Fruit fly (Drosophila melanogaster) whole organism, embryonic: ENCODE data around the gene Pep.
A peak's percentile ranks its signal among the peaks of the same experiment; 100 is the strongest.

Experiments
- BEAF-32 ChIP-seq: fragments of 200-800 bp; sonication (Bioruptor generic); optimal IDR thresholded peaks from 3 replicates; lab custom pipeline; 2017; ENCODE audit warnings: missing biosample characterization, missing genetic modification characterization, mild to moderate bottlenecking, moderate library complexity, missing genetic modification reagents
- BtbVII ChIP-seq: fragments of 200-800 bp; sonication (Bioruptor generic); optimal IDR thresholded peaks from 3 replicates; lab custom pipeline; 2017; ENCODE audit warnings: missing biosample characterization, mild to moderate bottlenecking, missing genetic modification characterization
- CG10147 ChIP-seq: fragments of 200-800 bp; sonication (Bioruptor generic); optimal IDR thresholded peaks from 2 replicates; lab custom pipeline; 2019; ENCODE audit warnings: missing biosample characterization, mild to moderate bottlenecking, missing genetic modification characterization, moderate library complexity
- CG1024 ChIP-seq: fragments of 200-800 bp; sonication (Bioruptor generic); IDR thresholded peaks from 2 replicates; pipeline ENCODE4 v1.3.6; 2022; ENCODE audit warnings: missing biosample characterization, missing genetic modification characterization
- CG10462 ChIP-seq: fragments of 200-800 bp; sonication (Bioruptor generic); optimal IDR thresholded peaks from 2 replicates; lab custom pipeline; 2016; ENCODE audit warnings: missing biosample characterization, missing genetic modification characterization
- CG11456 ChIP-seq: fragments of 200-800 bp; sonication (Bioruptor generic); IDR thresholded peaks from 3 replicates; pipeline ENCODE4 v1.3.6; 2022; ENCODE audit warnings: missing biosample characterization, missing genetic modification characterization
- CG12104 ChIP-seq: fragments of 200-800 bp; sonication (Bioruptor generic); optimal IDR thresholded peaks from 3 replicates; lab custom pipeline; 2016; ENCODE audit warnings: missing biosample characterization, missing genetic modification characterization
- CG13296 ChIP-seq: fragments of 200-800 bp; sonication (Bioruptor generic); optimal IDR thresholded peaks from 3 replicates; lab custom pipeline; 2018; ENCODE audit warnings: missing biosample characterization, mild to moderate bottlenecking, missing genetic modification characterization
- CG13894 ChIP-seq: fragments of 200-800 bp; sonication (Bioruptor generic); optimal IDR thresholded peaks from 3 replicates; lab custom pipeline; 2018; ENCODE audit warnings: missing biosample characterization, mild to moderate bottlenecking, missing genetic modification characterization, moderate library complexity
- CG15011 ChIP-seq: fragments of 200-800 bp; sonication (Bioruptor generic); optimal IDR thresholded peaks from 3 replicates; lab custom pipeline; 2018; ENCODE audit warnings: missing biosample characterization, mild to moderate bottlenecking, missing genetic modification characterization
- CG15696 ChIP-seq: fragments of 200-800 bp; sonication (Bioruptor generic); optimal IDR thresholded peaks from 2 replicates; lab custom pipeline; 2019; ENCODE audit warnings: missing biosample characterization, mild to moderate bottlenecking, missing genetic modification characterization, moderate library complexity
- CG2678 ChIP-seq: fragments of 200-800 bp; sonication (Bioruptor generic); optimal IDR thresholded peaks from 3 replicates; lab custom pipeline; 2019; ENCODE audit warnings: missing biosample characterization, mild to moderate bottlenecking, missing genetic modification characterization, moderate library complexity
- CG2875 ChIP-seq: fragments of 200-800 bp; sonication (Bioruptor generic); optimal IDR thresholded peaks from 2 replicates; lab custom pipeline; 2017; ENCODE audit warnings: missing biosample characterization, mild to moderate bottlenecking, missing genetic modification characterization, missing genetic modification reagents
- CG3838 ChIP-seq: fragments of 200-800 bp; sonication (Bioruptor generic); optimal IDR thresholded peaks from 3 replicates; lab custom pipeline; 2016; ENCODE audit warnings: missing biosample characterization, missing genetic modification characterization
- CG3847 ChIP-seq: fragments of 200-800 bp; sonication (Bioruptor generic); IDR thresholded peaks from 2 replicates; pipeline ENCODE4 v1.3.6; 2022; ENCODE audit warnings: missing biosample characterization, missing genetic modification characterization
- CG5953 ChIP-seq: fragments of 200-800 bp; sonication (Bioruptor generic); IDR thresholded peaks from 2 replicates; pipeline ENCODE4 v1.3.6; 2022; ENCODE audit warnings: missing biosample characterization, missing genetic modification characterization
- CG7786 ChIP-seq: fragments of 200-800 bp; sonication (Bioruptor generic); optimal IDR thresholded peaks from 2 replicates; lab custom pipeline; 2016; ENCODE audit warnings: missing biosample characterization, missing genetic modification characterization
- CG7839 ChIP-seq: fragments of 200-800 bp; sonication (Bioruptor generic); optimal IDR thresholded peaks from 3 replicates; lab custom pipeline; 2018; ENCODE audit warnings: missing biosample characterization, mild to moderate bottlenecking, missing genetic modification characterization, moderate library complexity
- CG8281 ChIP-seq: fragments of 200-800 bp; sonication (Bioruptor generic); optimal IDR thresholded peaks from 2 replicates; lab custom pipeline; 2018; ENCODE audit warnings: missing biosample characterization, mild to moderate bottlenecking, missing genetic modification characterization, moderate library complexity
- CG8388 ChIP-seq: fragments of 200-800 bp; sonication (Bioruptor generic); optimal IDR thresholded peaks from 2 replicates; lab custom pipeline; 2019; ENCODE audit warnings: missing biosample characterization, mild to moderate bottlenecking, missing genetic modification characterization, moderate library complexity
- CG8765 ChIP-seq: fragments of 200-800 bp; sonication (Bioruptor generic); IDR thresholded peaks from 2 replicates; pipeline ENCODE4 v1.3.6; 2022; ENCODE audit warnings: missing biosample characterization, missing genetic modification characterization
- Dp ChIP-seq: fragments of 200-800 bp; sonication (Bioruptor generic); optimal IDR thresholded peaks from 2 replicates; lab custom pipeline; 2018; ENCODE audit warnings: missing biosample characterization, mild to moderate bottlenecking, missing genetic modification characterization, moderate library complexity
- ERR ChIP-seq: fragments of 200-800 bp; sonication (Bioruptor generic); optimal IDR thresholded peaks from 2 replicates; lab custom pipeline; 2016; ENCODE audit warnings: missing biosample characterization, missing genetic modification characterization
- Fer2 ChIP-seq: fragments of 200-800 bp; sonication (Bioruptor generic); optimal IDR thresholded peaks from 2 replicates; lab custom pipeline; 2018; ENCODE audit warnings: missing biosample characterization, mild to moderate bottlenecking, missing genetic modification characterization, moderate library complexity
- HmgZ ChIP-seq: fragments of 200-800 bp; sonication (Bioruptor generic); optimal IDR thresholded peaks from 2 replicates; lab custom pipeline; 2018; ENCODE audit warnings: missing biosample characterization, mild to moderate bottlenecking, missing genetic modification characterization
- Lhr ChIP-seq: fragments of 200-800 bp; sonication (Bioruptor generic); optimal IDR thresholded peaks from 3 replicates; lab custom pipeline; 2017; ENCODE audit warnings: mild to moderate bottlenecking, missing biosample characterization, missing genetic modification reagents, missing genetic modification characterization
- MESR4 ChIP-seq: fragments of 200-800 bp; sonication (Bioruptor generic); optimal IDR thresholded peaks from 2 replicates; lab custom pipeline; 2018; ENCODE audit warnings: missing biosample characterization, mild to moderate bottlenecking, missing genetic modification characterization, moderate library complexity
- Meics ChIP-seq: fragments of 200-800 bp; sonication (Bioruptor generic); optimal IDR thresholded peaks from 2 replicates; lab custom pipeline; 2017; ENCODE audit warnings: missing biosample characterization, mild to moderate bottlenecking, missing genetic modification characterization
- Opbp ChIP-seq: fragments of 200-800 bp; sonication (Bioruptor generic); IDR thresholded peaks from 3 replicates; pipeline ENCODE4 v1.3.6; 2022; ENCODE audit warnings: missing biosample characterization, missing genetic modification characterization; ENCODE audit not compliant: partially characterized antibody
- Rx ChIP-seq: fragments of 200-800 bp; sonication (Bioruptor generic); IDR thresholded peaks from 2 replicates; pipeline ENCODE4 v1.3.6; 2022; ENCODE audit warnings: missing biosample characterization, missing genetic modification characterization
- Vsx1 ChIP-seq: fragments of 200-800 bp; sonication (Bioruptor generic); optimal IDR thresholded peaks from 2 replicates; lab custom pipeline; 2017; ENCODE audit warnings: missing biosample characterization, mild to moderate bottlenecking, missing genetic modification characterization, missing genetic modification reagents
- ash1 ChIP-seq: fragments of 200-800 bp; sonication (Bioruptor generic); optimal IDR thresholded peaks from 2 replicates; lab custom pipeline; 2018; ENCODE audit warnings: missing biosample characterization, mild to moderate bottlenecking, missing genetic modification characterization
- chn ChIP-seq: fragments of 200-800 bp; sonication (Bioruptor generic); optimal IDR thresholded peaks from 2 replicates; lab custom pipeline; 2016; ENCODE audit warnings: missing biosample characterization, missing genetic modification characterization
- fd64A ChIP-seq: fragments of 200-800 bp; sonication (Bioruptor generic); optimal IDR thresholded peaks from 3 replicates; lab custom pipeline; 2018; ENCODE audit warnings: missing biosample characterization, mild to moderate bottlenecking, missing genetic modification characterization
- gem ChIP-seq: fragments of 200-800 bp; sonication (Bioruptor generic); optimal IDR thresholded peaks from 2 replicates; lab custom pipeline; 2019; ENCODE audit warnings: missing biosample characterization, mild to moderate bottlenecking, missing genetic modification characterization, moderate library complexity
- grau ChIP-seq: fragments of 200-800 bp; optimal IDR thresholded peaks from 3 replicates; lab custom pipeline; 2019; ENCODE audit warnings: missing biosample characterization, mild to moderate bottlenecking, missing genetic modification characterization, moderate library complexity
- grn ChIP-seq: fragments of 200-800 bp; sonication (Bioruptor generic); optimal IDR thresholded peaks from 3 replicates; lab custom pipeline; 2017; ENCODE audit warnings: missing biosample characterization, missing genetic modification characterization
- jigr1 ChIP-seq: fragments of 200-800 bp; sonication (Bioruptor generic); IDR thresholded peaks from 3 replicates; pipeline ENCODE4 v1.3.6; 2022; ENCODE audit warnings: missing biosample characterization, missing genetic modification characterization
- kah ChIP-seq: fragments of 200-800 bp; sonication (Bioruptor generic); optimal IDR thresholded peaks from 2 replicates; lab custom pipeline; 2018; ENCODE audit warnings: missing biosample characterization, mild to moderate bottlenecking, missing genetic modification characterization
- lab ChIP-seq: fragments of 200-800 bp; sonication (Bioruptor generic); optimal IDR thresholded peaks from 3 replicates; lab custom pipeline; 2017; ENCODE audit warnings: missing biosample characterization, missing genetic modification characterization, mild to moderate bottlenecking, moderate library complexity, missing genetic modification reagents
- nau ChIP-seq: fragments of 200-800 bp; sonication (Bioruptor generic); optimal IDR thresholded peaks from 3 replicates; lab custom pipeline; 2017; ENCODE audit warnings: missing biosample characterization, mild to moderate bottlenecking, missing genetic modification characterization, missing genetic modification reagents
- pb ChIP-seq: fragments of 200-800 bp; sonication (Bioruptor generic); optimal IDR thresholded peaks from 3 replicates; lab custom pipeline; 2016; ENCODE audit warnings: missing biosample characterization, missing genetic modification characterization
- pnt ChIP-seq: fragments of 200-800 bp; sonication (Bioruptor generic); optimal IDR thresholded peaks from 3 replicates; lab custom pipeline; 2016; ENCODE audit warnings: missing biosample characterization, missing genetic modification characterization
- pum ChIP-seq: fragments of 200-800 bp; sonication (Bioruptor generic); optimal IDR thresholded peaks from 2 replicates; lab custom pipeline; 2016; ENCODE audit warnings: missing biosample characterization, missing genetic modification characterization
- rib ChIP-seq: fragments of 200-800 bp; sonication (Bioruptor generic); IDR thresholded peaks from 2 replicates; pipeline ENCODE4 v1.3.6; 2022; ENCODE audit warnings: missing biosample characterization, missing genetic modification characterization
- row ChIP-seq: fragments of 200-800 bp; sonication (Bioruptor generic); IDR thresholded peaks from 3 replicates; pipeline ENCODE4 v1.3.6; 2022; ENCODE audit warnings: missing biosample characterization, missing genetic modification characterization
- sisA ChIP-seq: fragments of 200-800 bp; sonication (Bioruptor generic); IDR thresholded peaks from 2 replicates; pipeline ENCODE4 v1.3.6; 2022; ENCODE audit warnings: missing biosample characterization, missing genetic modification characterization
- tll ChIP-seq, 2 experiments: fragments of 200-800 bp in 1 of 2; fragments of >200 bp in 1 of 2; sonication (Bioruptor generic) in 1 of 2; optimal IDR thresholded peaks; 2 replicates each; lab custom pipeline; 2017 to 2019; ENCODE audit warnings: missing biosample characterization in 2 of 2, missing genetic modification characterization in 2 of 2, mild to moderate bottlenecking in 1 of 2, moderate library complexity in 1 of 2
- vnd ChIP-seq: fragments of 200-800 bp; sonication (Bioruptor generic); IDR thresholded peaks from 3 replicates; pipeline ENCODE4 v1.3.6; 2022; ENCODE audit warnings: missing biosample characterization, missing genetic modification characterization; ENCODE audit not compliant: partially characterized antibody

Gene Pep

DNA sequence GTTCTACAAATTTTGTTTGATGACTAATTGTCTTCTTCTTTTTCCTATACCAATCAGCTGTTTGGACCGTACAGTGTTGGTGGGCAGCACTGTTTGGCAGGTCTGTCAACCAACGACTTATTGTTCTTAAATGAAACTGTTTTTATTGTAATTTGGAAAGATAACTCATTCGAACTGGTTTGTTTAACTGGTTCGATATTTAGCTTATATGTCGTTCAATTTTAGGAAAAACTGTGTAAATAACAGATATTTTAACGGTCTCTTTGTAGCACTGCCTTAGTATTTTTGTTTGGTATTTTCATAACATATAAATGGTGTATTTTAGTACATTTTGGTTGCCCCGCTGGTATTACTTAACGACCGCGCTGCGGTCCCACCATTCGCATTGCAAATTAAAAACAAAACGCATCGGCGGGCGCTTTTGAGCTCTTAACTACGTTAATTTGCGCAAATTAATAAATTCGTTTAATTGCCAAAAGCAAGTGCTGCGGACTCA is 23.3 kb downstream of the Pep start, which contains the start of the genes Vps60 and anchor (continued):
- TF ChIP-seq kah (GFP tag; lab: Kevin White, UChicago) (no peak), CG7839 (tag; lab: Kevin White, UChicago) (peak; percentile 47), gem (tag; lab: Kevin White, UChicago) (peak; percentile 63), CG12104 (GFP tag; lab: Kevin White, UChicago) (no peak), Dp (peak; percentile 55), grau (tag; lab: Kevin White, UChicago) (peak; percentile 47), HmgZ (tag; lab: Kevin White, UChicago) (peak; percentile 77), CG10462 (peak; percentile 4), pb (GFP tag; lab: Kevin White, UChicago) (no peak), CG7786 (GFP tag; lab: Kevin White, UChicago) (peak; percentile 71), CG2875 (GFP tag; lab: Kevin White, UChicago) (peak; percentile 5), rib (no peak), Vsx1 (peak; percentile 50), Lhr (GFP tag; lab: Kevin White, UChicago) (peak; percentile 74), row (GFP tag; lab: Robert Waterston, UW) (peak; percentile 48; the same call in 2 of the 3 replicates), fd64A (GFP tag; lab: Kevin White, UChicago) (no peak), jigr1 (no peak), CG2678 (tag; lab: Kevin White, UChicago) (peak; percentile 43), vnd (GFP tag; lab: Robert Waterston, UW) (no peak), CG8281 (tag; lab: Kevin White, UChicago) (no peak), tll (GFP tag; optimal IDR thresholded peaks at IDR 0.05; lab: Kevin White, UChicago) (no peak), nau (GFP tag; lab: Kevin White, UChicago) (no peak), CG10147 (peak; percentile 38), CG13894 (tag; lab: Kevin White, UChicago) (no peak), grn (GFP tag; lab: Kevin White, UChicago) (peak; percentile 7), lab (peak; percentile 44), pum (peak; percentile 53), chn (peak; percentile 71), CG3847 (GFP tag; lab: Robert Waterston, UW) (peak; percentile 30; the same call in 1 of the 2 replicates), pnt (GFP tag; lab: Kevin White, UChicago) (peak; percentile 35), CG8765 (no peak), CG1024 (GFP tag; lab: Robert Waterston, UW) (no peak), CG15696 (tag; lab: Kevin White, UChicago) (no peak), BtbVII (GFP tag; lab: Kevin White, UChicago) (peak; percentile 12), CG15011 (GFP tag; lab: Kevin White, UChicago) (peak; percentile 25), CG5953 (no peak), CG8388 (peak; percentile 48), Meics (GFP tag; lab: Kevin White, UChicago) (no peak), Fer2 (tag; lab: Kevin White, UChicago) (no peak), Opbp (no peak), BEAF-32 (GFP tag; lab: Kevin White, UChicago) (peak; percentile 56), sisA (GFP tag; lab: Robert Waterston, UW) (no peak), CG11456 (GFP tag; lab: Robert Waterston, UW) (no peak), CG13296 (GFP tag; lab: Kevin White, UChicago) (peak; percentile 7), MESR4 (peak; percentile 78), ERR (GFP tag; lab: Kevin White, UChicago) (peak; percentile 80), Rx (GFP tag; lab: Robert Waterston, UW) (no peak), CG3838 (GFP tag; lab: Kevin White, UChicago) (no peak), ash1 (GFP tag; lab: Kevin White, UChicago) (no peak)
